Worm (Caenorhabditis elegans): ENCODE measurements around the gene W03C9.1.

The W03C9.1 gene

DNA sequence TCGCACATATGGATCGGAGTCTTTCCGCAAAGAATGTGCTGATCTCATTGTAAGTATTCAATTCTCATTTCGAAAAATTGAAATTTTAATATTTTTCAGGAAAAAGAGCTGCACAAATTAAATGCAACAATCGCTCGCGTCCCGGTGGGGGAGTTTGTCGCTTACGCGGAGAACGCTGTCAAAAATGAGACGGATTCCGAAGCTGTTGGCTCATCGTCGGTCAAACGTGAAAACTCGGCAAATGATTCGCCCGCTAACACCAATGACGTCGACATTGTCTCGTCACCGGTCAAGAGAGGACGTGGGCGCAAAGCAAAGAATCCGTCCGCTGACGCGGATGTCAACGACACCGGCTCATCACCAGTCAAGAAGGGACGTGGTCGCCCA is 45.4 kb downstream of the W03C9.1 start:
- TF ChIP-seq mml-1 (tag; optimal IDR thresholded peaks at IDR 0.05) (no peak), nhr-23 (tag; optimal IDR thresholded peaks at IDR 0.05) (no peak), nhr-11 (tag; optimal IDR thresholded peaks at IDR 0.05) (no peak), pqm-1 (tag; optimal IDR thresholded peaks at IDR 0.05) (no peak)

DNA sequence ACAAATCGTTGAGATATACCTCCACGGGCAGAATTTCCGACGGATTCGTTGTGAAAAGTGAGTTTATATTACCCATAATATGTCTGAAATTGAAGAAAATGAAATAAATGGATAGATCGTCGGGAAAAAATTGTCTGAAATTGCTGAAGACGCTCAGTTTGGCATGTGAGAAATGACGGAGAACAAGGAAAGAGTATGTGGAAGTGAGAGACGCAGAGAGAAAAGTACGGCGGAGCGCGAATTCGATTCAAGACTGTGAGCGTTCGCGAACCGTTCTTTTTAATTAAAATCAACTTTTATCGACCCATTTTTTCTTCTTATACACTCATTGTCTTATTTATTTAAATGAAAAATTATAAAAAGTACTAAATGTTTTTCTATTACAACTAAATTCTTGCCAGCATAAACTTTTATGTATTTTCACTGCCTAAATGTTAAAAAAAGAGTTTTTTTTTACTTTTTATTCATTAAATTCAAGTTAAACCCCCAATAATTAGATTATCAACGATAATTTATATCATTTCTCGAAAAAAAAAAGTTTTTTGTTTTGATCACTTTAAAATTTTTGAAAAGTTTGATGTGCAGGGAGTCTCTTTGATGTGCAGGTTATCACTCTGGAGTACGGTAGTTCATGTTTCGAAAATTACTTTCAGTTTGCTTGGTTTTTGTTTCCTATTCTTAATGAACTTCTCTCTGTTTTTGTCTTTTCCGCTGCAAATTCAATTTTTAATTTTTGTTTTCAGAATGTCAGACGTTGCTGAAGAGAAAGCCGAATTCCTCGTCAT is 46.0 kb downstream of the W03C9.1 start, which contains the start of the genes vps-15 and hmg-12:
Gene vps-15, minus strand, starts transcription at position 83 of the 785 bp plus-strand sequence.
Gene hmg-12, plus strand, starts transcription at position 744 of the 785 bp plus-strand sequence.
- peak; percentile 54 for TF ChIP-seq lin-15B (tag; optimal IDR thresholded peaks at IDR 0.05)
- peak; percentile 24 for TF ChIP-seq nfya-1 (tag; optimal IDR thresholded peaks at IDR 0.05; ENCODE audit: insufficient read depth)
- peak; percentile 11 for TF ChIP-seq ZK546.5 (tag; optimal IDR thresholded peaks at IDR 0.05)
- TF ChIP-seq elt-3 (tag; optimal IDR thresholded peaks at IDR 0.05): no peak
- TF ChIP-seq hmg-11 (tag; optimal IDR thresholded peaks at IDR 0.05): peak; percentile 67

DNA sequence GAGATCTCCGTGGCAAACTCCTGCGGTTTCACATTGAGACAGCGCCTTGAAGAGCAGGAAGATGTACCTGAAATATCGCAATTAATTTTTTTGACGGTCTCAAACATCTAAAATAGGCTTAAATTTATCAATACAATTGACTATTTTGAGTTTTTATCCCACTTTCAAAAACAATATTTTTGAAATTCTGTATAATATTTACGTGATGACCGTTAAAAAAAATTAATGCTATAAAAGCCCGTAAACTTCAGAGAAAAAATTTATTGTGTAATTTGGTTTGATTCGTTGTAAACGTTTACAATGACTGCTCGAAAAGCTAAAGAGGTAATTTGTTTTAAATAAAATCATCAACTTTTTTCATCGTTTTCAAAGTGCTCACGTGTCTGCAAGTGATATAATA is 47.6 kb downstream of the W03C9.1 start, which contains the start of gene ZK930.7:
Gene ZK930.7, plus strand, starts transcription at position 301 of the 400 bp plus-strand sequence.
- TF ChIP-seq daf-12 (tag; optimal IDR thresholded peaks at IDR 0.05): no peak
- TF ChIP-seq jun-1 (tag; optimal IDR thresholded peaks at IDR 0.05): no peak
- no peak for TF ChIP-seq ztf-11 (tag; optimal IDR thresholded peaks at IDR 0.05)
- no peak for TF ChIP-seq nhr-43 (tag; optimal IDR thresholded peaks at IDR 0.05; ENCODE audit: poor library complexity, severe bottlenecking)

Data from whole organism, L3 larva.